Fruit fly (Drosophila melanogaster): Measurements from ENCODE around the gene trol.

Gene trol

dm6 chrX:2469843-2470442 is 75.3 kb downstream of the trol start, which contains the start of gene boi (continued):
- no peak for TF ChIP-seq C15 (GFP tag; IDR thresholded peaks at IDR 0.05)
- peak; percentile 16 for TF ChIP-seq Hmr (GFP tag; optimal IDR thresholded peaks at IDR 0.05)
- no peak for TF ChIP-seq grau (tag; optimal IDR thresholded peaks at IDR 0.05)
- TF ChIP-seq eve (GFP tag; optimal IDR thresholded peaks at IDR 0.05), result no peak
- 0 out of 3 replicates have a peak, but pooled peaks have one; percentile 15 for TF ChIP-seq mld (GFP tag; IDR thresholded peaks at IDR 0.05; ENCODE audit: partially characterized antibody)
- no peak for TF ChIP-seq zf30C (GFP tag; optimal IDR thresholded peaks at IDR 0.05)
- TF ChIP-seq ap (GFP tag; IDR thresholded peaks at IDR 0.05), result no peak
- TF ChIP-seq CG11247 (GFP tag; IDR thresholded peaks at IDR 0.05), result no peak
- TF ChIP-seq so (GFP tag; IDR thresholded peaks at IDR 0.05), result peak; percentile 52; the same call in 1 of the 3 replicates
- TF ChIP-seq CG10959 (GFP tag; IDR thresholded peaks at IDR 0.05), result no peak
- TF ChIP-seq CG33213 (GFP tag; optimal IDR thresholded peaks at IDR 0.05), result no peak
- TF ChIP-seq gsb (GFP tag; IDR thresholded peaks at IDR 0.05), result no peak
- no peak; the same call in 1 of the 2 replicates for TF ChIP-seq CG31441 (GFP tag; IDR thresholded peaks at IDR 0.05)
- no peak for TF ChIP-seq BtbVII (GFP tag; optimal IDR thresholded peaks at IDR 0.05)
- no peak for TF ChIP-seq zfh1 (GFP tag; IDR thresholded peaks at IDR 0.05)
- no peak for TF ChIP-seq CG8089 (GFP tag; optimal IDR thresholded peaks at IDR 0.05)
- no peak for TF ChIP-seq CG2202 (tag; optimal IDR thresholded peaks at IDR 0.05)
- TF ChIP-seq pfk (GFP tag; optimal IDR thresholded peaks at IDR 0.05), result no peak
- TF ChIP-seq Asciz (GFP tag; optimal IDR thresholded peaks at IDR 0.05), result peak; percentile 1
- TF ChIP-seq CG14860 (GFP tag; IDR thresholded peaks at IDR 0.05; ENCODE audit: partially characterized antibody), result no peak
- no peak for TF ChIP-seq ssp (GFP tag; IDR thresholded peaks at IDR 0.05)
- TF ChIP-seq CG11560 (tag; IDR thresholded peaks at IDR 0.05), result no peak
- no peak for TF ChIP-seq bigmax (GFP tag; optimal IDR thresholded peaks at IDR 0.05)
- TF ChIP-seq crol (GFP tag; IDR thresholded peaks at IDR 0.05), result no peak
- no peak for TF ChIP-seq ERR (GFP tag; optimal IDR thresholded peaks at IDR 0.05)
- no peak for TF ChIP-seq CG13624 (GFP tag; optimal IDR thresholded peaks at IDR 0.05)
- TF ChIP-seq CG11456 (GFP tag; IDR thresholded peaks at IDR 0.05), result no peak
- TF ChIP-seq Taf1 (GFP tag; IDR thresholded peaks at IDR 0.05), result no peak
- no peak for TF ChIP-seq ranshi (GFP tag; IDR thresholded peaks at IDR 0.05)
- TF ChIP-seq CG11696 (GFP tag; IDR thresholded peaks at IDR 0.05), result no peak
- TF ChIP-seq Dip3 (GFP tag; optimal IDR thresholded peaks at IDR 0.05), result no peak
- no peak for TF ChIP-seq Hsf (GFP tag; optimal IDR thresholded peaks at IDR 0.05)
- TF ChIP-seq CG10654 (GFP tag; optimal IDR thresholded peaks at IDR 0.05), result no peak
- no peak for TF ChIP-seq CG12744 (GFP tag; optimal IDR thresholded peaks at IDR 0.05)
- TF ChIP-seq CG8944 (GFP tag; optimal IDR thresholded peaks at IDR 0.05), result no peak
- 0 out of 2 replicates have a peak, but pooled peaks have one; percentile 15 for TF ChIP-seq Bgb (GFP tag; IDR thresholded peaks at IDR 0.05; ENCODE audit: partially characterized antibody)
- no peak for TF ChIP-seq dmrt99B (tag; optimal IDR thresholded peaks at IDR 0.05)
- TF ChIP-seq salm (tag; optimal IDR thresholded peaks at IDR 0.05), result no peak
- no peak for TF ChIP-seq Doc3 (GFP tag; IDR thresholded peaks at IDR 0.05; ENCODE audit: partially characterized antibody)
- no peak for TF ChIP-seq NfI (GFP tag; optimal IDR thresholded peaks at IDR 0.05)
- peak; percentile 0 for TF ChIP-seq CG2116 (GFP tag; optimal IDR thresholded peaks at IDR 0.05)
- no peak for TF ChIP-seq pb (GFP tag; optimal IDR thresholded peaks at IDR 0.05)
- TF ChIP-seq Mes4 (GFP tag; optimal IDR thresholded peaks at IDR 0.05), result no peak
- TF ChIP-seq CG9609 (GFP tag; optimal IDR thresholded peaks at IDR 0.05), result no peak
- no peak for TF ChIP-seq Elba2 (GFP tag; optimal IDR thresholded peaks at IDR 0.05)
- no peak for TF ChIP-seq D19B (GFP tag; optimal IDR thresholded peaks at IDR 0.05)
- no peak for TF ChIP-seq CG9215 (GFP tag; IDR thresholded peaks at IDR 0.05)
- no peak for TF ChIP-seq CG10543 (GFP tag; optimal IDR thresholded peaks at IDR 0.05)
- TF ChIP-seq CG7963 (GFP tag; IDR thresholded peaks at IDR 0.05; ENCODE audit: partially characterized antibody), result no peak
- TF ChIP-seq cg (GFP tag; optimal IDR thresholded peaks at IDR 0.05), result no peak
- no peak for TF ChIP-seq CHES-1-like (GFP tag; optimal IDR thresholded peaks at IDR 0.05)
